Worm (Caenorhabditis elegans): ENCODE measurements around the gene scl-24.

- TF ChIP-seq sptf-1 (tag; optimal IDR thresholded peaks at IDR 0.05) = no peak
- no peak for TF ChIP-seq pha-4 (tag; optimal IDR thresholded peaks at IDR 0.05)
- no peak for TF ChIP-seq lin-32 (GFP tag; optimal IDR thresholded peaks at IDR 0.05)
- TF ChIP-seq ceh-43 (GFP tag; optimal IDR thresholded peaks at IDR 0.05) = no peak
- no peak for TF ChIP-seq elt-3 (tag; optimal IDR thresholded peaks at IDR 0.05)
- no peak for TF ChIP-seq hlh-1 (tag; optimal IDR thresholded peaks at IDR 0.05)
- TF ChIP-seq nhr-28 (tag; optimal IDR thresholded peaks at IDR 0.05) = no peak
- TF ChIP-seq mep-1 (tag; optimal IDR thresholded peaks at IDR 0.05) = no peak
- no peak for TF ChIP-seq nhr-237 (tag; optimal IDR thresholded peaks at IDR 0.05)
- TF ChIP-seq unc-39 (tag; optimal IDR thresholded peaks at IDR 0.05) = no peak
Measured at ce11 chrV:17486034-17486433, at the start of gene scl-24.
